Worm (Caenorhabditis elegans) whole organism, young adult: ENCODE measurements around the gene ZK262.2.
"Not testable (repeated sequence)": the region's sequence is repeated elsewhere in the genome, so short reads cannot be mapped to it uniquely, and the experiment has no call there.

Experiments
- B0336.3 ChIP-seq: fragments of 200-800 bp; sonication (Bioruptor generic); IDR thresholded peaks from 2 replicates; pipeline ENCODE4 v1.3.6; 2022; ENCODE audit warnings: missing genetic modification characterization, missing compliant biosample characterization
- C06A6.2 ChIP-seq: fragments of 200-800 bp; sonication (Bioruptor generic); conservative IDR thresholded peaks from 2 replicates; pipeline ENCODE4 v1.3.6; 2022; ENCODE audit warnings: missing genetic modification characterization, missing compliant biosample characterization
- C17E4.6 ChIP-seq: fragments of 200-800 bp; sonication (Bioruptor generic); IDR thresholded peaks from 2 replicates; pipeline ENCODE4 v1.3.6; 2022; ENCODE audit warnings: missing genetic modification reagents, missing genetic modification characterization, missing compliant biosample characterization
- F33H1.4 ChIP-seq: fragments of 200-800 bp; sonication (Bioruptor generic); IDR thresholded peaks from 2 replicates; pipeline ENCODE4 v1.3.6; 2022; ENCODE audit warnings: missing genetic modification reagents, missing genetic modification characterization, missing compliant biosample characterization
- F49E8.2 ChIP-seq: sonication (generic microtip); optimal IDR thresholded peaks from 3 replicates; lab custom pipeline; 2017; ENCODE audit warnings: missing genetic modification characterization, mild to moderate bottlenecking, missing compliant biosample characterization, antibody characterized with exemption, moderate library complexity; ENCODE audit not compliant: insufficient read depth
- T07F8.4 ChIP-seq: sonication (generic microtip); optimal IDR thresholded peaks from 2 replicates; lab custom pipeline; 2016; ENCODE audit warnings: mild to moderate bottlenecking, missing genetic modification characterization, moderate library complexity, missing compliant biosample characterization
- Y79H2A.3 ChIP-seq: fragments of 200-800 bp; sonication (Bioruptor generic); conservative IDR thresholded peaks from 2 replicates; pipeline ENCODE4 v1.3.6; 2022; ENCODE audit warnings: missing genetic modification reagents, missing genetic modification characterization, missing compliant biosample characterization
- akir-1 ChIP-seq: fragments of 200-800 bp; sonication (Bioruptor generic); optimal IDR thresholded peaks from 2 replicates; lab custom pipeline; 2018; ENCODE audit warnings: mild to moderate bottlenecking, missing genetic modification characterization, moderate library complexity, missing compliant biosample characterization
- ama-1 ChIP-seq, 3 experiments: fragments of 150-350 bp in 1 of 3; sonication (generic microtip) in 2 of 3; optimal IDR thresholded peaks; 2 replicates each; lab custom pipeline; 2014 to 2018; ENCODE audit warnings: missing biosample characterization in 2 of 3, missing genetic modification characterization in 2 of 3, missing genetic modification reagents in 2 of 3
- atf-7 ChIP-seq: sonication (generic microtip); optimal IDR thresholded peaks from 2 replicates; lab custom pipeline; 2017; ENCODE audit warnings: mild to moderate bottlenecking, missing genetic modification characterization, missing compliant biosample characterization
- bed-1 ChIP-seq: fragments of 200-800 bp; sonication (Bioruptor generic); IDR thresholded peaks from 2 replicates; pipeline ENCODE4 v1.3.6; 2022; ENCODE audit warnings: missing genetic modification reagents, missing genetic modification characterization, missing compliant biosample characterization
- ceh-91 ChIP-seq: fragments of 200-800 bp; sonication (Bioruptor generic); IDR thresholded peaks from 2 replicates; pipeline ENCODE4 v1.3.6; 2022; ENCODE audit warnings: missing genetic modification reagents, missing genetic modification characterization, missing compliant biosample characterization
- chd-7 ChIP-seq: sonication (generic microtip); optimal IDR thresholded peaks from 2 replicates; lab custom pipeline; 2016; ENCODE audit warnings: mild to moderate bottlenecking, missing genetic modification characterization, moderate library complexity, missing compliant biosample characterization
- egl-18 ChIP-seq: fragments of 200-800 bp; sonication (Bioruptor generic); IDR thresholded peaks from 2 replicates; pipeline ENCODE4 v1.3.6; 2022; ENCODE audit warnings: missing genetic modification reagents, missing genetic modification characterization, missing compliant biosample characterization
- ets-4 ChIP-seq: fragments of 200-800 bp; sonication (Bioruptor generic); optimal IDR thresholded peaks from 2 replicates; lab custom pipeline; 2018; ENCODE audit warnings: mild to moderate bottlenecking, missing genetic modification characterization, missing compliant biosample characterization
- fkh-3 ChIP-seq: sonication (generic microtip); optimal IDR thresholded peaks from 2 replicates; lab custom pipeline; 2016; ENCODE audit warnings: mild to moderate bottlenecking, missing genetic modification characterization, missing compliant biosample characterization
- hlh-12 ChIP-seq: sonication (generic microtip); optimal IDR thresholded peaks from 2 replicates; lab custom pipeline; 2016; ENCODE audit warnings: missing genetic modification characterization, missing compliant biosample characterization
- hlh-26 ChIP-seq: fragments of 200-800 bp; sonication (Bioruptor generic); conservative IDR thresholded peaks from 2 replicates; pipeline ENCODE4 v1.3.6; 2022; ENCODE audit warnings: missing genetic modification reagents, missing genetic modification characterization, missing compliant biosample characterization
- hmg-20 ChIP-seq: fragments of 200-800 bp; sonication (Bioruptor generic); IDR thresholded peaks from 2 replicates; pipeline ENCODE4 v1.3.6; 2022; ENCODE audit warnings: missing genetic modification reagents, missing genetic modification characterization, missing compliant biosample characterization
- let-526 ChIP-seq: fragments of 200-800 bp; sonication (Bioruptor generic); IDR thresholded peaks from 2 replicates; pipeline ENCODE4 v1.3.6; 2022; ENCODE audit warnings: missing genetic modification reagents, missing genetic modification characterization, missing compliant biosample characterization
- lin-26 ChIP-seq: fragments of 200-800 bp; sonication (Bioruptor generic); IDR thresholded peaks from 2 replicates; pipeline ENCODE4 v1.3.6; 2022; ENCODE audit warnings: missing genetic modification reagents, missing genetic modification characterization, missing compliant biosample characterization
- lin-35 ChIP-seq, 3 experiments: fragments of 150-350 bp in 2 of 3; sonication (generic microtip) in 1 of 3; optimal IDR thresholded peaks; 2 replicates each; lab custom pipeline; 2014 to 2018; ENCODE audit warnings: missing biosample characterization in 3 of 3, missing genetic modification characterization in 3 of 3, missing genetic modification reagents in 3 of 3
- lir-1 ChIP-seq: fragments of 200-800 bp; sonication (Bioruptor generic); conservative IDR thresholded peaks from 2 replicates; pipeline ENCODE4 v1.3.6; 2022; ENCODE audit warnings: missing genetic modification reagents, missing genetic modification characterization, missing compliant biosample characterization
- madf-6 ChIP-seq: fragments of 200-800 bp; sonication (Bioruptor generic); IDR thresholded peaks from 2 replicates; pipeline ENCODE4 v1.3.6; 2022; ENCODE audit warnings: missing genetic modification reagents, missing genetic modification characterization, missing compliant biosample characterization
- madf-8 ChIP-seq: fragments of 200-800 bp; sonication (Bioruptor generic); conservative IDR thresholded peaks from 2 replicates; pipeline ENCODE4 v1.3.6; 2022; ENCODE audit warnings: missing genetic modification reagents, missing genetic modification characterization, missing compliant biosample characterization
- mel-28 ChIP-seq: sonication (generic microtip); optimal IDR thresholded peaks from 2 replicates; lab custom pipeline; 2016; ENCODE audit warnings: borderline replicate concordance, mild to moderate bottlenecking, missing genetic modification characterization, missing compliant biosample characterization
- mxl-1 ChIP-seq: sonication (generic microtip); optimal IDR thresholded peaks from 2 replicates; lab custom pipeline; 2016; ENCODE audit warnings: missing genetic modification characterization, missing compliant biosample characterization
- nhr-179 ChIP-seq: sonication (generic microtip); optimal IDR thresholded peaks from 2 replicates; lab custom pipeline; 2016; ENCODE audit warnings: mild to moderate bottlenecking, missing genetic modification characterization, missing compliant biosample characterization
- repo-1 ChIP-seq: sonication (generic microtip); optimal IDR thresholded peaks from 2 replicates; lab custom pipeline; 2017; ENCODE audit warnings: mild to moderate bottlenecking, missing genetic modification characterization, missing compliant biosample characterization
- rpc-1 ChIP-seq, 2 experiments: fragments of 150-350 bp in 1 of 2; sonication (generic microtip) in 1 of 2; optimal IDR thresholded peaks; 2 replicates each; lab custom pipeline; 2014 to 2018; ENCODE audit warnings: missing biosample characterization in 1 of 2, missing genetic modification characterization in 1 of 2, missing genetic modification reagents in 1 of 2, missing genotype in 1 of 2
- snpc-1.1 ChIP-seq: sonication (generic microtip); optimal IDR thresholded peaks from 2 replicates; lab custom pipeline; 2017; ENCODE audit warnings: missing genetic modification characterization, mild to moderate bottlenecking, missing compliant biosample characterization, antibody characterized with exemption, moderate library complexity, missing genotype, missing genetic modification reagents; ENCODE audit not compliant: insufficient read depth
- tbp1 ChIP-seq: fragments of 200-800 bp; sonication (Bioruptor generic); optimal IDR thresholded peaks from 2 replicates; lab custom pipeline; 2018; ENCODE audit warnings: mild to moderate bottlenecking, missing genetic modification characterization, missing compliant biosample characterization
- tbx-9 ChIP-seq: sonication (generic microtip); optimal IDR thresholded peaks from 2 replicates; lab custom pipeline; 2016; ENCODE audit warnings: borderline replicate concordance, missing genetic modification characterization, inconsistent platforms, missing compliant biosample characterization
- tlf-1 ChIP-seq: fragments of 200-800 bp; sonication (Bioruptor generic); optimal IDR thresholded peaks from 2 replicates; lab custom pipeline; 2018; ENCODE audit warnings: mild to moderate bottlenecking, missing genetic modification characterization, missing compliant biosample characterization
- unc-62 ChIP-seq: fragments of 150-350 bp; optimal IDR thresholded peaks from 2 replicates; lab custom pipeline; 2014; ENCODE audit warnings: missing biosample characterization, missing genetic modification reagents, missing genetic modification characterization
- ztf-18 ChIP-seq: sonication (generic microtip); optimal IDR thresholded peaks from 2 replicates; lab custom pipeline; 2016; ENCODE audit warnings: missing genotype, mild to moderate bottlenecking, missing genetic modification characterization, missing compliant biosample characterization
- ztf-22 ChIP-seq: fragments of 200-800 bp; sonication (Bioruptor generic); optimal IDR thresholded peaks from 2 replicates; lab custom pipeline; 2018; ENCODE audit warnings: mild to moderate bottlenecking, missing genetic modification characterization, moderate library complexity, missing compliant biosample characterization
- ztf-28 ChIP-seq: fragments of 200-800 bp; sonication (Bioruptor generic); IDR thresholded peaks from 2 replicates; pipeline ENCODE4 v1.3.6; 2022; ENCODE audit warnings: missing genetic modification reagents, missing genetic modification characterization, missing compliant biosample characterization
- ztf-6 ChIP-seq: fragments of 200-800 bp; sonication (Bioruptor generic); IDR thresholded peaks from 2 replicates; pipeline ENCODE4 v1.3.6; 2022; ENCODE audit warnings: missing genetic modification reagents, missing genetic modification characterization, missing compliant biosample characterization

ZK262.2 gene

ce11 chrV:18444118-18444517 lies 31.3 kb upstream of the ZK262.2 start, which contains the start of gene ZK228.1:
ZK228.1 (plus strand) TSS chrV:18444418.
- TF ChIP-seq mxl-1 (tag; lab: Kevin White, UChicago) (no peak), hlh-12 (tag; lab: Kevin White, UChicago) (no peak), madf-8 (GFP tag; lab: Robert Waterston, UW) (no peak), akir-1 (GFP tag; lab: Kevin White, UChicago) (no peak), ets-4 (no peak), ztf-18 (tag; lab: Kevin White, UChicago) (no peak), mel-28 (tag; lab: Kevin White, UChicago) (no peak), let-526 (GFP tag; lab: Robert Waterston, UW) (no peak), ceh-91 (GFP tag; lab: Robert Waterston, UW) (no peak), tbx-9 (no peak), T07F8.4 (tag; lab: Kevin White, UChicago) (no peak), unc-62 (GFP tag; lab: Kevin White, UChicago) (no peak), atf-7 (no peak), Y79H2A.3 (GFP tag; lab: Robert Waterston, UW) (no peak), bed-1 (GFP tag; lab: Robert Waterston, UW) (no peak)

ce11 chrV:18439469-18439868 lies 26.7 kb upstream of the ZK262.2 start, which contains the start of gene ZK262.9:
ZK262.9 (plus strand) TSS chrV:18439769.
- TF ChIP-seq ets-4; madf-8 (GFP tag; lab: Robert Waterston, UW); hmg-20 (GFP tag; lab: Robert Waterston, UW): not testable (repeated sequence)

ce11 chrV:18438081-18438480 lies 25.3 kb upstream of the ZK262.2 start, which contains the start of gene ZK262.8:
ZK262.8 (plus strand) TSS chrV:18438381.
- TF ChIP-seq ztf-6 (no peak), hlh-26 (GFP tag; lab: Robert Waterston, UW) (no peak), ama-1 (optimal IDR thresholded peaks at IDR 0.05; lab: Kevin White, UChicago) (no peak), ama-1 (GFP tag; optimal IDR thresholded peaks at IDR 0.05; lab: Kevin White, UChicago) (no peak), F49E8.2 (tag; lab: Kevin White, UChicago) (no peak), madf-6 (GFP tag; lab: Robert Waterston, UW) (no peak), F33H1.4 (GFP tag; lab: Robert Waterston, UW) (no peak)

- TF ChIP-seq nhr-179 (no peak), rpc-1 (optimal IDR thresholded peaks at IDR 0.05; lab: Kevin White, UChicago) (no peak), rpc-1 (tag; optimal IDR thresholded peaks at IDR 0.05; lab: Kevin White, UChicago) (no peak), ztf-6 (no peak), lir-1 (GFP tag; lab: Robert Waterston, UW) (no peak), repo-1 (tag; lab: Kevin White, UChicago) (no peak), egl-18 (GFP tag; lab: Robert Waterston, UW) (no peak), chd-7 (tag; lab: Kevin White, UChicago) (no peak), ztf-28 (GFP tag; lab: Robert Waterston, UW) (no peak)
These were observed 22.2 kb upstream of the ZK262.2 start, which contains the start of gene ZK262.20 for ce11 chrV:18434961-18435360. ZK262.20 (minus strand) TSS chrV:18435061.

- TF ChIP-seq unc-62 (GFP tag; lab: Kevin White, UChicago) (no peak), tbp1 (GFP tag; lab: Kevin White, UChicago) (no peak), rpc-1 (optimal IDR thresholded peaks at IDR 0.05; lab: Kevin White, UChicago) (no peak), rpc-1 (tag; optimal IDR thresholded peaks at IDR 0.05; lab: Kevin White, UChicago) (no peak), lin-35 (GFP tag; optimal IDR thresholded peaks at IDR 0.05; lab: Kevin White, UChicago) (no peak), snpc-1.1 (no peak), C06A6.2 (no peak), lin-26 (no peak), C17E4.6 (GFP tag; lab: Robert Waterston, UW) (no peak), ztf-22 (GFP tag; lab: Kevin White, UChicago) (no peak), fkh-3 (tag; lab: Kevin White, UChicago) (no peak), tlf-1 (no peak), B0336.3 (GFP tag; lab: Robert Waterston, UW) (no peak)
These were observed 18.7 kb upstream of the ZK262.2 start, which contains the start of gene srw-82 for ce11 chrV:18431450-18431849. srw-82 (plus strand) TSS chrV:18431750.
